Fruit fly (Drosophila melanogaster) whole organism, embryonic: Measurements from ENCODE around the gene Orp8.

Experiments
- CG10267 ChIP-seq: fragments of 200-800 bp; sonication (Bioruptor generic); optimal IDR thresholded peaks from 2 replicates; lab custom pipeline; 2018; ENCODE audit warnings: missing biosample characterization, mild to moderate bottlenecking, missing genetic modification characterization, moderate library complexity
- CG10366 ChIP-seq: fragments of 200-800 bp; sonication (Bioruptor generic); IDR thresholded peaks from 2 replicates; pipeline ENCODE4 v1.3.6; 2022; ENCODE audit warnings: missing biosample characterization, missing genetic modification characterization
- CG11247 ChIP-seq: fragments of 200-800 bp; sonication (Bioruptor generic); IDR thresholded peaks from 2 replicates; pipeline ENCODE4 v1.3.6; 2022; ENCODE audit warnings: missing biosample characterization, missing genetic modification characterization
- CG11695 ChIP-seq: fragments of 200-800 bp; sonication (Bioruptor generic); IDR thresholded peaks from 3 replicates; pipeline ENCODE4 v1.3.6; 2022; ENCODE audit warnings: missing biosample characterization, missing genetic modification characterization
- CG14667 ChIP-seq: fragments of 200-800 bp; sonication (Bioruptor generic); IDR thresholded peaks from 2 replicates; pipeline ENCODE4 v1.3.6; 2022; ENCODE audit warnings: missing biosample characterization, missing genetic modification characterization
- CG14710 ChIP-seq: fragments of 200-800 bp; sonication (Bioruptor generic); optimal IDR thresholded peaks from 3 replicates; lab custom pipeline; 2019; ENCODE audit warnings: missing biosample characterization, mild to moderate bottlenecking, missing genetic modification characterization, moderate library complexity
- CG15514 ChIP-seq: fragments of 200-800 bp; sonication (Bioruptor generic); optimal IDR thresholded peaks from 3 replicates; lab custom pipeline; 2017; ENCODE audit warnings: missing biosample characterization, missing genetic modification characterization, mild to moderate bottlenecking, moderate library complexity, missing genetic modification reagents
- CG16779 ChIP-seq: fragments of 200-800 bp; sonication (Bioruptor generic); IDR thresholded peaks from 2 replicates; pipeline ENCODE4 v1.3.6; 2022; ENCODE audit warnings: missing biosample characterization, missing genetic modification characterization
- CG16863 ChIP-seq: fragments of 200-800 bp; sonication (Bioruptor generic); optimal IDR thresholded peaks from 3 replicates; lab custom pipeline; 2016; ENCODE audit warnings: missing biosample characterization, missing genetic modification characterization
- CG17912 ChIP-seq: fragments of 200-800 bp; sonication (Bioruptor generic); optimal IDR thresholded peaks from 2 replicates; lab custom pipeline; 2018; ENCODE audit warnings: missing biosample characterization, mild to moderate bottlenecking, missing genetic modification characterization
- CG2712 ChIP-seq: fragments of 200-800 bp; optimal IDR thresholded peaks from 3 replicates; lab custom pipeline; 2019; ENCODE audit warnings: missing biosample characterization, mild to moderate bottlenecking, missing genetic modification characterization, moderate library complexity
- CG32772 ChIP-seq: fragments of 200-800 bp; sonication (Bioruptor generic); IDR thresholded peaks from 2 replicates; pipeline ENCODE4 v1.3.6; 2022; ENCODE audit warnings: missing biosample characterization, missing genetic modification characterization
- CG34224 ChIP-seq: fragments of 200-800 bp; sonication (Bioruptor generic); IDR thresholded peaks from 3 replicates; pipeline ENCODE4 v1.3.6; 2022; ENCODE audit warnings: missing biosample characterization, missing genetic modification characterization; ENCODE audit not compliant: partially characterized antibody
- CG34422 ChIP-seq: fragments of 200-800 bp; sonication (Bioruptor generic); IDR thresholded peaks from 3 replicates; pipeline ENCODE4 v1.3.6; 2022; ENCODE audit warnings: missing biosample characterization, missing genetic modification characterization
- CG5953 ChIP-seq: fragments of 200-800 bp; sonication (Bioruptor generic); IDR thresholded peaks from 2 replicates; pipeline ENCODE4 v1.3.6; 2022; ENCODE audit warnings: missing biosample characterization, missing genetic modification characterization
- CrebB ChIP-seq: fragments of 200-800 bp; sonication (Bioruptor generic); optimal IDR thresholded peaks from 3 replicates; lab custom pipeline; 2018; ENCODE audit warnings: missing biosample characterization, mild to moderate bottlenecking, missing genetic modification characterization
- Deaf1 ChIP-seq: fragments of 200-800 bp; optimal IDR thresholded peaks from 3 replicates; lab custom pipeline; 2019; ENCODE audit warnings: missing biosample characterization, mild to moderate bottlenecking, missing genetic modification characterization, moderate library complexity
- ERR ChIP-seq: fragments of 200-800 bp; sonication (Bioruptor generic); optimal IDR thresholded peaks from 2 replicates; lab custom pipeline; 2016; ENCODE audit warnings: missing biosample characterization, missing genetic modification characterization
- Elba2 ChIP-seq: fragments of 200-800 bp; sonication (Bioruptor generic); optimal IDR thresholded peaks from 3 replicates; lab custom pipeline; 2016; ENCODE audit warnings: missing biosample characterization, missing genetic modification characterization
- Gsc ChIP-seq: fragments of 200-800 bp; sonication (Bioruptor generic); IDR thresholded peaks from 2 replicates; pipeline ENCODE4 v1.3.6; 2022; ENCODE audit warnings: missing biosample characterization, missing genetic modification characterization
- HmgD ChIP-seq: fragments of 200-800 bp; sonication (Bioruptor generic); optimal IDR thresholded peaks from 3 replicates; lab custom pipeline; 2016; ENCODE audit warnings: missing biosample characterization, missing genetic modification characterization
- Opbp ChIP-seq: fragments of 200-800 bp; sonication (Bioruptor generic); IDR thresholded peaks from 3 replicates; pipeline ENCODE4 v1.3.6; 2022; ENCODE audit warnings: missing biosample characterization, missing genetic modification characterization; ENCODE audit not compliant: partially characterized antibody
- Side ChIP-seq: fragments of 200-800 bp; sonication (Bioruptor generic); optimal IDR thresholded peaks from 2 replicates; lab custom pipeline; 2016; ENCODE audit warnings: missing biosample characterization, missing genetic modification characterization
- Sox100B ChIP-seq: fragments of 200-800 bp; sonication (Bioruptor generic); optimal IDR thresholded peaks from 3 replicates; lab custom pipeline; 2018; ENCODE audit warnings: missing biosample characterization, mild to moderate bottlenecking, missing genetic modification characterization
- Sox102F ChIP-seq: fragments of 200-800 bp; sonication (Bioruptor generic); optimal IDR thresholded peaks from 2 replicates; lab custom pipeline; 2018; ENCODE audit warnings: missing biosample characterization, mild to moderate bottlenecking, missing genetic modification characterization, moderate library complexity
- Taf1 ChIP-seq: fragments of 200-800 bp; sonication (Bioruptor generic); IDR thresholded peaks from 2 replicates; pipeline ENCODE4 v1.3.6; 2022; ENCODE audit warnings: missing biosample characterization, missing genetic modification characterization
- abd-A ChIP-seq: fragments of 200-800 bp; sonication (Bioruptor generic); optimal IDR thresholded peaks from 3 replicates; lab custom pipeline; 2019; ENCODE audit warnings: missing biosample characterization, mild to moderate bottlenecking, missing genetic modification characterization, moderate library complexity
- btn ChIP-seq: fragments of 200-800 bp; sonication (Bioruptor generic); optimal IDR thresholded peaks from 2 replicates; lab custom pipeline; 2016; ENCODE audit warnings: missing biosample characterization, missing genetic modification characterization
- cas ChIP-seq: fragments of 200-800 bp; sonication (Bioruptor generic); IDR thresholded peaks from 2 replicates; pipeline ENCODE4 v1.3.6; 2022; ENCODE audit warnings: missing biosample characterization, missing genetic modification characterization
- cg ChIP-seq: fragments of 200-800 bp; sonication (Bioruptor generic); optimal IDR thresholded peaks from 3 replicates; lab custom pipeline; 2019; ENCODE audit warnings: missing biosample characterization, mild to moderate bottlenecking, missing genetic modification characterization, moderate library complexity
- ci ChIP-seq: fragments of 200-800 bp; sonication (Bioruptor generic); IDR thresholded peaks from 3 replicates; pipeline ENCODE4 v1.3.6; 2022; ENCODE audit warnings: missing biosample characterization, missing genetic modification characterization
- crol ChIP-seq: fragments of 200-800 bp; sonication (Bioruptor generic); IDR thresholded peaks from 2 replicates; pipeline ENCODE4 v1.3.6; 2022; ENCODE audit warnings: missing biosample characterization, missing genetic modification characterization
- da ChIP-seq: fragments of 200-800 bp; sonication (Bioruptor generic); optimal IDR thresholded peaks from 2 replicates; lab custom pipeline; 2016; ENCODE audit warnings: missing biosample characterization, missing genetic modification characterization
- danr ChIP-seq: fragments of 200-800 bp; sonication (Bioruptor generic); IDR thresholded peaks from 2 replicates; pipeline ENCODE4 v1.3.6; 2022; ENCODE audit warnings: missing biosample characterization, missing genetic modification characterization
- en ChIP-seq: fragments of 200-800 bp; sonication (Bioruptor generic); optimal IDR thresholded peaks from 2 replicates; lab custom pipeline; 2016; ENCODE audit warnings: missing biosample characterization, missing genetic modification characterization
- esg ChIP-seq: fragments of 200-800 bp; sonication (Bioruptor generic); conservative IDR thresholded peaks from 2 replicates; pipeline ENCODE4 v1.3.6; 2022; ENCODE audit warnings: missing biosample characterization, missing genetic modification characterization
- fd64A ChIP-seq: fragments of 200-800 bp; sonication (Bioruptor generic); optimal IDR thresholded peaks from 3 replicates; lab custom pipeline; 2018; ENCODE audit warnings: missing biosample characterization, mild to moderate bottlenecking, missing genetic modification characterization
- gce ChIP-seq: fragments of 200-800 bp; sonication (Bioruptor generic); IDR thresholded peaks from 3 replicates; pipeline ENCODE4 v1.3.6; 2022; ENCODE audit warnings: missing biosample characterization, missing genetic modification characterization
- gsb-n ChIP-seq: fragments of 200-800 bp; sonication (Bioruptor generic); optimal IDR thresholded peaks from 3 replicates; lab custom pipeline; 2018; ENCODE audit warnings: missing biosample characterization, mild to moderate bottlenecking, missing genetic modification characterization
- kni ChIP-seq: fragments of 200-800 bp; sonication (Bioruptor generic); optimal IDR thresholded peaks from 3 replicates; lab custom pipeline; 2017; ENCODE audit warnings: mild to moderate bottlenecking, missing biosample characterization, missing genetic modification reagents, missing genetic modification characterization
- lbe ChIP-seq: fragments of 200-800 bp; sonication (Bioruptor generic); optimal IDR thresholded peaks from 2 replicates; lab custom pipeline; 2016; ENCODE audit warnings: missing biosample characterization, mild to moderate bottlenecking, missing genetic modification characterization
- onecut ChIP-seq: fragments of 200-800 bp; sonication (Bioruptor generic); IDR thresholded peaks from 2 replicates; pipeline ENCODE4 v1.3.6; 2022; ENCODE audit warnings: missing biosample characterization, missing genetic modification characterization
- pan ChIP-seq, 4 experiments: fragments of >200 bp in 3 of 4; fragments of 200-800 bp in 1 of 4; sonication (Bioruptor generic) in 1 of 4; optimal IDR thresholded peaks in 3 of 4; IDR thresholded peaks in 1 of 4; 2 replicates each; pipeline versions ENCODE4 v1.3.6 to Lab custom; 2017 to 2022; ENCODE audit warnings: missing biosample characterization in 2 of 4, missing genetic modification characterization in 2 of 4, mixed read lengths in 1 of 4
- pum ChIP-seq: fragments of 200-800 bp; sonication (Bioruptor generic); optimal IDR thresholded peaks from 2 replicates; lab custom pipeline; 2016; ENCODE audit warnings: missing biosample characterization, missing genetic modification characterization
- row ChIP-seq: fragments of 200-800 bp; sonication (Bioruptor generic); IDR thresholded peaks from 3 replicates; pipeline ENCODE4 v1.3.6; 2022; ENCODE audit warnings: missing biosample characterization, missing genetic modification characterization
- run ChIP-seq: fragments of 200-800 bp; sonication (Bioruptor generic); optimal IDR thresholded peaks from 3 replicates; lab custom pipeline; 2018; ENCODE audit warnings: missing biosample characterization, mild to moderate bottlenecking, missing genetic modification characterization
- sens-2 ChIP-seq: fragments of 200-800 bp; sonication (Bioruptor generic); IDR thresholded peaks from 2 replicates; pipeline ENCODE4 v1.3.6; 2022; ENCODE audit warnings: missing biosample characterization, missing genetic modification characterization
- shn ChIP-seq: fragments of 200-800 bp; sonication (Bioruptor generic); optimal IDR thresholded peaks from 3 replicates; lab custom pipeline; 2016; ENCODE audit warnings: missing biosample characterization, missing genetic modification characterization
- zen ChIP-seq: fragments of 200-800 bp; sonication (Bioruptor generic); optimal IDR thresholded peaks from 3 replicates; lab custom pipeline; 2018; ENCODE audit warnings: missing biosample characterization, mild to moderate bottlenecking, missing genetic modification characterization, moderate library complexity
- zf30C ChIP-seq: fragments of 200-800 bp; sonication (Bioruptor generic); optimal IDR thresholded peaks from 3 replicates; lab custom pipeline; 2018; ENCODE audit warnings: missing biosample characterization, mild to moderate bottlenecking, missing genetic modification characterization

Gene Orp8

dm6 chr3R:20285678-20286449, 23.3 kb upstream of the Orp8 start (continued):
- TF ChIP-seq pum (no peak), CG16863 (peak; percentile 53), kni (GFP tag; lab: Kevin White, UChicago) (peak; percentile 96), CG16779 (GFP tag; lab: Robert Waterston, UW) (no peak), Sox102F (GFP tag; lab: Kevin White, UChicago) (peak; percentile 76), danr (no peak), esg (GFP tag; lab: Robert Waterston, UW) (no peak), Side (peak; percentile 57), CG11247 (peak; percentile 25; the same call in 1 of the 2 replicates), abd-A (tag; lab: Kevin White, UChicago) (no peak), CG17912 (GFP tag; lab: Kevin White, UChicago) (peak; percentile 57), zen (tag; lab: Kevin White, UChicago) (no peak), ERR (GFP tag; lab: Kevin White, UChicago) (no peak), Opbp (GFP tag; lab: Robert Waterston, UW) (no peak), pan (optimal IDR thresholded peaks at IDR 0.05; lab: Kevin White, UChicago) (no peak), pan (GFP tag; optimal IDR thresholded peaks at IDR 0.05 in 1 of 2, IDR thresholded peaks at IDR 0.05 in 1 of 2) (no peak), CG34422 (GFP tag; lab: Robert Waterston, UW) (no peak), ci (GFP tag; lab: Robert Waterston, UW) (peak; percentile 94), shn (no peak), CG5953 (peak; percentile 78), gsb-n (tag; lab: Kevin White, UChicago) (peak; percentile 79), CrebB (tag; lab: Kevin White, UChicago) (peak; percentile 19), CG2712 (tag; lab: Kevin White, UChicago) (peak; percentile 46), row (GFP tag; lab: Robert Waterston, UW) (no peak), Sox100B (GFP tag; lab: Kevin White, UChicago) (peak; percentile 39), lbe (no peak), fd64A (GFP tag; lab: Kevin White, UChicago) (peak; percentile 97), da (GFP tag; lab: Kevin White, UChicago) (no peak), CG32772 (GFP tag; lab: Robert Waterston, UW) (no peak), btn (GFP tag; lab: Kevin White, UChicago) (peak; percentile 73), CG10267 (tag; lab: Kevin White, UChicago) (no peak), CG15514 (GFP tag; lab: Kevin White, UChicago) (no peak), Elba2 (GFP tag; lab: Kevin White, UChicago) (no peak), cas (GFP tag; lab: Robert Waterston, UW) (no peak), CG14710 (tag; lab: Kevin White, UChicago) (peak; percentile 78), cg (GFP tag; lab: Kevin White, UChicago) (peak; percentile 46), en (GFP tag; lab: Kevin White, UChicago) (no peak), sens-2 (peak; percentile 41; the same call in 1 of the 2 replicates), CG14667 (peak; percentile 14; the same call in 1 of the 2 replicates), onecut (GFP tag; lab: Robert Waterston, UW) (peak; percentile 48), CG10366 (GFP tag; lab: Robert Waterston, UW) (peak; percentile 33; the same call in 1 of the 2 replicates), CG11695 (GFP tag; lab: Robert Waterston, UW) (no peak), crol (GFP tag; lab: Robert Waterston, UW) (0 out of 2 replicates have a peak, but pooled peaks have one; percentile 18), Gsc (GFP tag; lab: Robert Waterston, UW) (no peak), Deaf1 (tag; lab: Kevin White, UChicago) (no peak), zf30C (GFP tag; lab: Kevin White, UChicago) (no peak), Taf1 (no peak), HmgD (GFP tag; lab: Kevin White, UChicago) (no peak), CG34224 (GFP tag; lab: Robert Waterston, UW) (no peak), run (tag; lab: Kevin White, UChicago) (no peak), gce (GFP tag; lab: Robert Waterston, UW) (no peak)
